Fruit fly (Drosophila melanogaster) whole organism, prepupa: Measurements from ENCODE around the gene CG18081.

Experiments
- CG11902 ChIP-seq: fragments of 200-800 bp; sonication (Bioruptor generic); optimal IDR thresholded peaks from 3 replicates; lab custom pipeline; 2016; ENCODE audit warnings: missing biosample characterization, missing genetic modification characterization
- CG16779 ChIP-seq: fragments of 200-800 bp; sonication (Bioruptor generic); optimal IDR thresholded peaks from 3 replicates; lab custom pipeline; 2017; ENCODE audit warnings: missing biosample characterization, mild to moderate bottlenecking, missing genetic modification characterization
- CG31627 ChIP-seq: fragments of 200-800 bp; sonication (Bioruptor generic); optimal IDR thresholded peaks from 3 replicates; lab custom pipeline; 2016; ENCODE audit warnings: missing biosample characterization, missing genetic modification characterization
- CG6854 ChIP-seq: fragments of 200-800 bp; sonication (Bioruptor generic); optimal IDR thresholded peaks from 2 replicates; lab custom pipeline; 2017; ENCODE audit warnings: missing biosample characterization, mild to moderate bottlenecking, missing genetic modification characterization
- CG8319 ChIP-seq: fragments of 200-800 bp; sonication (Bioruptor generic); optimal IDR thresholded peaks from 3 replicates; lab custom pipeline; 2016; ENCODE audit warnings: missing biosample characterization, missing genetic modification characterization
- Eip93F ChIP-seq: fragments of 200-800 bp; sonication (Bioruptor generic); optimal IDR thresholded peaks from 2 replicates; lab custom pipeline; 2016; ENCODE audit warnings: missing biosample characterization, mild to moderate bottlenecking, missing genetic modification characterization
- OdsH ChIP-seq: fragments of 200-800 bp; sonication (Bioruptor generic); optimal IDR thresholded peaks from 3 replicates; lab custom pipeline; 2016; ENCODE audit warnings: missing biosample characterization, missing genetic modification characterization
- Sox102F ChIP-seq: fragments of 200-800 bp; sonication (Bioruptor generic); optimal IDR thresholded peaks from 2 replicates; lab custom pipeline; 2016; ENCODE audit warnings: missing biosample characterization, mild to moderate bottlenecking, missing genetic modification characterization
- Sox14 ChIP-seq: fragments of 200-800 bp; sonication (Bioruptor generic); optimal IDR thresholded peaks from 3 replicates; lab custom pipeline; 2016; ENCODE audit warnings: missing biosample characterization, missing genetic modification characterization
- cyc ChIP-seq: fragments of 200-800 bp; sonication (Bioruptor generic); optimal IDR thresholded peaks from 3 replicates; lab custom pipeline; 2016; ENCODE audit warnings: missing biosample characterization, missing genetic modification characterization
- fd85E ChIP-seq: fragments of 200-800 bp; sonication (Bioruptor generic); optimal IDR thresholded peaks from 3 replicates; lab custom pipeline; 2016; ENCODE audit warnings: missing biosample characterization, missing genetic modification characterization

DNA sequence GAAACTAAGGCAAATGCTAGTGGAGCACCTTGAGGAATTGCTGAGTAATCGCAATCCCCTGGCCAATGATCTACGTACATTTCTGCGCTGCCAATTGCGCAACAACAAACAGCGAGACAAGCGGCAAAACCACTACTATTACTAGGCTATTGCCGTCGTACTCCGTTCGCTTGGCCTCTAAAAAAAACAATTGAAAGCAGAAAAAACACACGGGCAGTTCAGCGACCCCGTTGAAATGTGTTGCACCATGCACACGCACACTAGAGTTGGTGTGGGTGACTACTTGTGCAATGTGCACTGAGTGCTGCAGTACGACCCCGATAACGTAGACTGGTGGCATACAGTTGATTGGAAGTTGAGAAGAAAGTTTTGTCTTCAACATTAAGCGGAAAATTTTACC lies 10.7 kb downstream of the CG18081 start:
- TF ChIP-seq cyc (GFP tag; lab: Kevin White, UChicago) (no peak), Eip93F (no peak), CG31627 (GFP tag; lab: Kevin White, UChicago) (no peak), CG16779 (tag; lab: Kevin White, UChicago) (no peak), CG8319 (GFP tag; lab: Kevin White, UChicago) (no peak), CG11902 (GFP tag; lab: Kevin White, UChicago) (no peak), CG6854 (GFP tag; lab: Kevin White, UChicago) (no peak), Sox14 (GFP tag; lab: Kevin White, UChicago) (no peak), Sox102F (GFP tag; lab: Kevin White, UChicago) (no peak), fd85E (no peak), OdsH (GFP tag; lab: Kevin White, UChicago) (no peak)
